Worm (Caenorhabditis elegans): ENCODE results near the gene srd-45.
"Not testable (repeated sequence)": the region's sequence is repeated elsewhere in the genome, so short reads cannot be mapped to it uniquely, and the experiment has no call there.

srd-45 gene

DNA sequence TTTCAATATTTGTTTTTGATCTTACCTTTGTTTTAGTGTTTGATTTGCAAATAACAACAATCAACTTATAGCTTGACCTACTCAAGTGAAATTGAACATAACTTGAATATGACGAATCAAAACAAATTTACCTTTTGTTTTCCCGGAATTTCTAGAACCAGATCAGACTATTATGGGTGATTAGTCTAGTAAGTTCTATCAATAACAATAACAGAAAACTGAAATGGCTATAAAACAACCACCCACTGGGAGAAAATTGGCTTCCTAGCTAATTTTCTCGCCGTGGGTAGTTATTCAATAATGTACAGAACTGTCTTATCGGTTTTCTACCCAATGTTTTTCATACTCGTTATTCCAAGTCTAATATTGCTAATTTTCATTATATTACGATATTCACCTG lies at the start of gene srd-45:
Gene srd-45 (plus strand): TSS at position 301 of the 400 bp plus-strand sequence.
- TF ChIP-seq him-1 (tag; optimal IDR thresholded peaks at IDR 0.05): no peak
- TF ChIP-seq W03F9.2 (tag; optimal IDR thresholded peaks at IDR 0.05): no peak
- no peak for TF ChIP-seq dao-5 (tag; optimal IDR thresholded peaks at IDR 0.05)

DNA sequence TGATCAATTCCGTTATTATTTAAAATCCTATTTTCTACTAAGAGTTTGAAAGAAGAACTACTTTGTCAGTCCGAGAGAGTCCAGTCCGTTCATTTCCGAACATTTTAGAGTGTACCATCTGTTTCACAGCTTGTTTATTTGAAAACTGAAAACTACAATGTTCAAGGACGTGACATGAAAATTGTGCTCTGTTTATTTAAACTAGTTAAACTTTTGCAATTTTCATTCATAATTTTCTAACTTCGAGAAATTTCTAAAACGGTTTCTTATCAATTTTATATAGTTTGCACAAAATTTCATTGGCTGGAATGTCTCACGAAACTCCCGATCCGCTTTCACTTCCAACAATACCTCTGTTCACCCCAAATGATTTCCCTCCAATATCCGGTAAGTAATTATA lies 48.3 kb upstream of the srd-45 start, which contains the start of gene C04B4.1:
Gene C04B4.1 (plus strand): TSS at position 301 of the 400 bp plus-strand sequence.
- TF ChIP-seq W03F9.2 (tag; optimal IDR thresholded peaks at IDR 0.05) (no peak), dao-5 (tag; optimal IDR thresholded peaks at IDR 0.05) (no peak), him-1 (tag; optimal IDR thresholded peaks at IDR 0.05) (no peak)

DNA sequence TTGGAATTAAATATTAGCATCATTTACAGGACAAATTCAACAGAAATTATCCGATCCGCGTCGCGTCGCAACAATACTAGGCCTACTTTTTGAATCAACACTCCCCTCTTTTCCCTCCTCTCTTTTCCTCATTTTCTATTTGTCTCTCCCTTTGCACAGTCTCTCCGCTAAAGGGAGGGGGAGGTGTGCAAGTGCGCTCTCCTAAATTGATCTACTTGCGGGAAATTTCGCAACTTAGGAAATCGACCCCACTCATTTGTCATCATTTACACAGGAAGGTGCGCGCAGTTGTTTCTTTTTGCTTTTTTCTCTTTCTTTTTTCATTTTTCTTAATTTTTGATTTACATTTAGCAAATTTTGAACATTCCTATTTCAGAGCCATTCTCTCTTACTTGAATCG lies 45.9 kb upstream of the srd-45 start, which contains the start of gene C04B4.2:
Gene C04B4.2 (plus strand): TSS at position 371 of the 400 bp plus-strand sequence.
- TF ChIP-seq him-1 (tag; optimal IDR thresholded peaks at IDR 0.05): no peak
- no peak for TF ChIP-seq dao-5 (tag; optimal IDR thresholded peaks at IDR 0.05)
- TF ChIP-seq W03F9.2 (tag; optimal IDR thresholded peaks at IDR 0.05): no peak

ce11 chrX:12284161-12284560 lies 44.6 kb upstream of the srd-45 start:
- TF ChIP-seq W03F9.2 (tag; optimal IDR thresholded peaks at IDR 0.05) (no peak), him-1 (tag; optimal IDR thresholded peaks at IDR 0.05) (no peak), dao-5 (tag; optimal IDR thresholded peaks at IDR 0.05) (no peak)

DNA sequence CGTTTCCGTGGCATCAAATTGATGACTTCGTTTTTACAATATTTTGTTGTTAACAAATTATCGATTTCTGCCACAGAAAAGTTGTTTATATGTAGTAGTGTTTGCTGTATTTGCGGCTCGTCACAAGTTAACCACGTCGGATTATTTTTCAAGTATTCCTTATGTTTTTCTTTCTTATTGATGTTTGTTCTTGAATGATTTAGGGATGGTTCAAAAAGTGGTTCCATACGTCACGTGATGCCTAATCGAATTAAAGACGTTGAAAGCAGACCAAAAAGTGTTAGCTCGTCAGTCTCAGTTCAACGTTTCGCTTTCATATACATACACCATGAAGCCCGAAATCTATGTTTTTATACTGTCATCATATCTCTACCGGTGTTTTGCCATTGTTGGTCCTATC lies 43.3 kb upstream of the srd-45 start, which contains the start of gene lips-2:
Gene lips-2 (plus strand): TSS at position 301 of the 400 bp plus-strand sequence.
- TF ChIP-seq W03F9.2 (tag; optimal IDR thresholded peaks at IDR 0.05) (no peak), him-1 (tag; optimal IDR thresholded peaks at IDR 0.05) (no peak), dao-5 (tag; optimal IDR thresholded peaks at IDR 0.05) (no peak)

- no peak for TF ChIP-seq dao-5 (tag; optimal IDR thresholded peaks at IDR 0.05)
- no peak for TF ChIP-seq him-1 (tag; optimal IDR thresholded peaks at IDR 0.05)
- TF ChIP-seq W03F9.2 (tag; optimal IDR thresholded peaks at IDR 0.05): no peak
Observed at ce11 chrX:12288254-12288653, 40.5 kb upstream of the srd-45 start, which contains the start of gene C04B4.5. Gene C04B4.5 (minus strand): TSS chrX:12288354.

- TF ChIP-seq dao-5 (tag; optimal IDR thresholded peaks at IDR 0.05) (no peak), him-1 (tag; optimal IDR thresholded peaks at IDR 0.05) (no peak), W03F9.2 (tag; optimal IDR thresholded peaks at IDR 0.05) (no peak)
Observed at ce11 chrX:12290539-12290938, 38.2 kb upstream of the srd-45 start, which contains the start of gene C04B4.4. Gene C04B4.4 (plus strand): TSS chrX:12290839.

DNA sequence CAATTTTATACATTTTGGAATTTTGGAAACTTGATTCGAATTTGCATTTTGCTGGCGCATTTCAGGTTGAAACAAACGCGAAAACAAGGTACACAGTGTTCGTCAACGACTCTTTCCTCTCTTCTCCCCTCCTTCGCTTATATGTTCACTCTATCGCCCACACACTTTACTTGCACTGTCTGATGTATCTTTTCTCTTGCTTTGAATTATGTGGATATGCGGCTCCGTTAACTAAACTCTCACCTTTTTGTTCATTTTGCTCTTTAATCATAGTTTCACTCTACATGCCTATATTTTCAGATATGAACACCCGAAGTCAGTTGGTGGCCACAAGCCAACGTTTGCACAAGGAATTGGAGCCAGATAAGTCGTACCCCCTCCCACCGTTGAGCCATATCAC lies 34.5 kb upstream of the srd-45 start, which contains the start of gene W06D11.1:
Gene W06D11.1 (plus strand): TSS at position 301 of the 400 bp plus-strand sequence.
- no peak for TF ChIP-seq W03F9.2 (tag; optimal IDR thresholded peaks at IDR 0.05)
- no peak for TF ChIP-seq dao-5 (tag; optimal IDR thresholded peaks at IDR 0.05)
- TF ChIP-seq him-1 (tag; optimal IDR thresholded peaks at IDR 0.05): no peak

DNA sequence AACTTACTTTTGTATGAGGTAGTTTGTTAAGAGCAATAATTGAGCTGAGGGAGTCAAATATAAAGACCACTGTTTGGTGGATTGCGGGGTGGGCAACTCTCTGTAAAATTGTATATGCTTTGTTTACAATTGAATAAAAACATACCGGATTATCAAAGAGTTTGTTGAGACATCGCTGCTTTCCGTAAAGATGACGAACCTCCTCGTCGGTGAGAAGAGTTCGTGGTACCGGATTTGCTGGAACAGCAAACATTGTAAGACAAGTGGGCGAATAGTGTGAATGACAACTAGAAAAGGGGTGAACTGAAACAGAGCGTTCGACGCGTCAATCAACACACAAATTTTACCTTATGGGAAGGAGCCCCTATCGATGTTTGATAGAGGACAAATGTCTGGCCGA lies 32.4 kb upstream of the srd-45 start, which contains the start of gene W06D11.2:
Gene W06D11.2 (minus strand): TSS at position 339 of the 400 bp plus-strand sequence.
- TF ChIP-seq dao-5 (tag; optimal IDR thresholded peaks at IDR 0.05) (no peak), W03F9.2 (tag; optimal IDR thresholded peaks at IDR 0.05) (no peak), him-1 (tag; optimal IDR thresholded peaks at IDR 0.05) (no peak)

DNA sequence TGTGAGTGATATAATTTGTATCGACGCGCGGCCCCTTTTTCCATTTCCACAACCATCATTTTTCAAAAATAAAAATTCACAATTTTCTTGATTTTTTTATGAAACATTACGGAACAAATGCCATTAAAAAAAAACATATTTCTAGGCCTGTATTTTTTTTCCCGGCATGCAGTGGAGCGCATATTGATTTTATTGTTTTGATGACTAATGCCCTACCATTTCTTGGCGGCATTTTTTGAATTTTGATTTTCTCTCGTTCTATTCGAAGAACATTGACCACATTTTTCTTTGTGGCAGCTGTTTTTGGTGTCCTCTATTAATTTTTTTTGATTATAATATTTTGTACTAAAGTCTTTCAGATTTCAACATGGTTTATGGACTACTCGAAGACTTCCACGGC lies 30.5 kb upstream of the srd-45 start, which contains the start of gene W06D11.3:
Gene W06D11.3 (plus strand): TSS at position 360 of the 400 bp plus-strand sequence.
- no peak for TF ChIP-seq him-1 (tag; optimal IDR thresholded peaks at IDR 0.05)
- no peak for TF ChIP-seq W03F9.2 (tag; optimal IDR thresholded peaks at IDR 0.05)
- TF ChIP-seq dao-5 (tag; optimal IDR thresholded peaks at IDR 0.05): no peak

- no peak for TF ChIP-seq W03F9.2 (tag; optimal IDR thresholded peaks at IDR 0.05)
- TF ChIP-seq dao-5 (tag; optimal IDR thresholded peaks at IDR 0.05): no peak
Observed at ce11 chrX:12299834-12300233, 28.9 kb upstream of the srd-45 start, which contains the start of gene W06D11.5. Gene W06D11.5 (plus strand): TSS chrX:12300134.

DNA sequence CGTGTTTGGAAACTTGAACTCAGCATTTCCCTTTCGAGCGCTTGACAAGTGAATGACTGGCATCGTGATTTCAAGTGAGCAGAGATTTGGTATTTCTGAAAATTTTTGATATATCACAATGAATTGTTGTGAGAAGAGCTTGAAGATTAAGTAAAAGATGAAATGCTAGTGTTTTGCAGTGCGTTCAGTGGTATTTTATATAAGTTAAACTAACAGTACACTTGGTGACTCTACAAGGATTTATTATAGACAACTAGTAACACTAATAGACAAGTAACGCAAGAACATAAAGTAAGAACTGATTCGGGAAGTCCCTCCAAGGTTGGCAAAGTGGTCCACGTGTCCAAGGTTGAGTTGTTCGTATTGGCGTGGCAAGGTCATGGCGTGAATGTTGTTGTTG lies 26.0 kb upstream of the srd-45 start, which contains the start of gene dot-1.3:
Gene dot-1.3 (minus strand): TSS at position 101 of the 400 bp plus-strand sequence.
- TF ChIP-seq him-1, W03F9.2, dao-5 (tag; optimal IDR thresholded peaks at IDR 0.05): not testable (repeated sequence)

ce11 chrX:12304231-12304630 lies 24.5 kb upstream of the srd-45 start:
- TF ChIP-seq him-1 (tag; optimal IDR thresholded peaks at IDR 0.05) (no peak), W03F9.2 (tag; optimal IDR thresholded peaks at IDR 0.05) (no peak), dao-5 (tag; optimal IDR thresholded peaks at IDR 0.05) (no peak)

- TF ChIP-seq W03F9.2 (tag; optimal IDR thresholded peaks at IDR 0.05): no peak
- TF ChIP-seq him-1 (tag; optimal IDR thresholded peaks at IDR 0.05): no peak
- no peak for TF ChIP-seq dao-5 (tag; optimal IDR thresholded peaks at IDR 0.05)
Observed at ce11 chrX:12306565-12306964, 22.2 kb upstream of the srd-45 start, which contains the start of gene phf-32. Gene phf-32 (plus strand): TSS chrX:12306865.

Measured in whole organism, L4/young adult.